Fruit fly (Drosophila melanogaster): Measurements from ENCODE around the gene CG17744.

The CG17744 gene

dm6 chr3L:7006421-7006820 is 20.2 kb downstream of the CG17744 start (continued):
- no peak for TF ChIP-seq CG31627 (GFP tag; optimal IDR thresholded peaks at IDR 0.05)
- TF ChIP-seq Eip75B (GFP tag; optimal IDR thresholded peaks at IDR 0.05) = no peak
- TF ChIP-seq CG3032 (tag; optimal IDR thresholded peaks at IDR 0.05) = no peak
- no peak for TF ChIP-seq CG3919 (GFP tag; optimal IDR thresholded peaks at IDR 0.05)
- TF ChIP-seq acj6 (GFP tag; optimal IDR thresholded peaks at IDR 0.05) = peak; percentile 4
- no peak for TF ChIP-seq Ets96B (tag; optimal IDR thresholded peaks at IDR 0.05)
- no peak for TF ChIP-seq CG10669 (GFP tag; optimal IDR thresholded peaks at IDR 0.05)
- TF ChIP-seq CG15336 (GFP tag; IDR thresholded peaks at IDR 0.05) = 0 out of 2 replicates have a peak, but pooled peaks have one; percentile 35
- no peak for TF ChIP-seq esn (GFP tag; optimal IDR thresholded peaks at IDR 0.05)
- TF ChIP-seq pdm3 (GFP tag; optimal IDR thresholded peaks at IDR 0.05) = no peak
- TF ChIP-seq CG11762 (GFP tag; optimal IDR thresholded peaks at IDR 0.05; ENCODE audit: insufficient read depth) = no peak
- TF ChIP-seq CG8119 (GFP tag; IDR thresholded peaks at IDR 0.05) = peak; percentile 19; the same call in 1 of the 3 replicates
- TF ChIP-seq Sox14 (GFP tag; optimal IDR thresholded peaks at IDR 0.05) = no peak
- TF ChIP-seq CG6792 (GFP tag; optimal IDR thresholded peaks at IDR 0.05) = no peak
- TF ChIP-seq CG6808 (GFP tag; optimal IDR thresholded peaks at IDR 0.05) = no peak
- no peak for TF ChIP-seq CG8632 (GFP tag; optimal IDR thresholded peaks at IDR 0.05)
- TF ChIP-seq vri (GFP tag; optimal IDR thresholded peaks at IDR 0.05) = no peak
- TF ChIP-seq Ets21C (GFP tag; optimal IDR thresholded peaks at IDR 0.05) = no peak

- TF ChIP-seq Eip78C (GFP tag) (peak; percentile 45), CG16779 (tag; optimal IDR thresholded peaks at IDR 0.05) (no peak), CG32006 (GFP tag; optimal IDR thresholded peaks at IDR 0.05) (peak; percentile 29), Smox (GFP tag; optimal IDR thresholded peaks at IDR 0.05) (no peak), CG6163 (GFP tag; IDR thresholded peaks at IDR 0.05) (0 out of 3 replicates have a peak, but pooled peaks have one; percentile 11), OdsH (GFP tag; optimal IDR thresholded peaks at IDR 0.05) (no peak), CG15336 (GFP tag; IDR thresholded peaks at IDR 0.05) (peak; percentile 25; the same call in 1 of the 2 replicates), CG6276 (GFP tag; optimal IDR thresholded peaks at IDR 0.05) (peak; percentile 21), CG9139 (GFP tag; optimal IDR thresholded peaks at IDR 0.05) (no peak), Blimp-1 (GFP tag; optimal IDR thresholded peaks at IDR 0.05) (no peak), CG11294 (GFP tag; IDR thresholded peaks at IDR 0.05) (0 out of 2 replicates have a peak, but pooled peaks have one; percentile 38), Sox14 (GFP tag; optimal IDR thresholded peaks at IDR 0.05) (no peak), CG6792 (GFP tag; optimal IDR thresholded peaks at IDR 0.05) (no peak), CG6808 (GFP tag; optimal IDR thresholded peaks at IDR 0.05) (no peak), dsx (GFP tag; optimal IDR thresholded peaks at IDR 0.05; ENCODE audit: poor library complexity, severe bottlenecking) (no peak), eg (GFP tag; IDR thresholded peaks at IDR 0.05) (peak; percentile 32; the same call in 1 of the 3 replicates), CG8632 (GFP tag; optimal IDR thresholded peaks at IDR 0.05) (peak; percentile 22), CG8119 (GFP tag; IDR thresholded peaks at IDR 0.05) (0 out of 3 replicates have a peak, but pooled peaks have one; percentile 33), esn (GFP tag; optimal IDR thresholded peaks at IDR 0.05) (no peak), lz (GFP tag; optimal IDR thresholded peaks at IDR 0.05) (no peak)
These were observed 23.5 kb downstream of the CG17744 start for dm6 chr3L:7003132-7003531.

dm6 chr3L:7002355-7002754 is 24.2 kb downstream of the CG17744 start:
- peak; percentile 74 for TF ChIP-seq svp (GFP tag)
- no peak for TF ChIP-seq CG8319 (GFP tag; optimal IDR thresholded peaks at IDR 0.05)

- no peak for TF ChIP-seq CG4318 (GFP tag; optimal IDR thresholded peaks at IDR 0.05)
- TF ChIP-seq esn (GFP tag; optimal IDR thresholded peaks at IDR 0.05) = peak; percentile 9
- TF ChIP-seq CG8632 (GFP tag; optimal IDR thresholded peaks at IDR 0.05) = no peak
- peak; percentile 30 for TF ChIP-seq Hr4 (GFP tag; optimal IDR thresholded peaks at IDR 0.05)
- no peak for TF ChIP-seq CG31627 (GFP tag; optimal IDR thresholded peaks at IDR 0.05)
- no peak for TF ChIP-seq Sox14 (GFP tag; optimal IDR thresholded peaks at IDR 0.05)
- TF ChIP-seq svp (GFP tag) = no peak
- TF ChIP-seq vri (GFP tag; optimal IDR thresholded peaks at IDR 0.05) = no peak
- TF ChIP-seq CG6792 (GFP tag; optimal IDR thresholded peaks at IDR 0.05) = no peak
- TF ChIP-seq CG15336 (GFP tag; IDR thresholded peaks at IDR 0.05) = no peak
- no peak for TF ChIP-seq dsx (GFP tag; optimal IDR thresholded peaks at IDR 0.05; ENCODE audit: poor library complexity, severe bottlenecking)
- TF ChIP-seq Ets21C (GFP tag; optimal IDR thresholded peaks at IDR 0.05) = no peak
- TF ChIP-seq acj6 (GFP tag; optimal IDR thresholded peaks at IDR 0.05) = no peak
- no peak for TF ChIP-seq CG16779 (tag; optimal IDR thresholded peaks at IDR 0.05)
- TF ChIP-seq eg (GFP tag; IDR thresholded peaks at IDR 0.05) = peak; percentile 69; the same call in 2 of the 3 replicates
- no peak for TF ChIP-seq CG11762 (GFP tag; optimal IDR thresholded peaks at IDR 0.05; ENCODE audit: insufficient read depth)
- no peak for TF ChIP-seq CG1621 (tag; optimal IDR thresholded peaks at IDR 0.05)
- no peak for TF ChIP-seq CG7368 (GFP tag; optimal IDR thresholded peaks at IDR 0.05)
- TF ChIP-seq CG3919 (GFP tag; optimal IDR thresholded peaks at IDR 0.05) = peak; percentile 6
- no peak for TF ChIP-seq topi (GFP tag; optimal IDR thresholded peaks at IDR 0.05)
- TF ChIP-seq fd85E (GFP tag; optimal IDR thresholded peaks at IDR 0.05) = no peak
- TF ChIP-seq CG6854 (GFP tag; optimal IDR thresholded peaks at IDR 0.05) = no peak
- peak; percentile 42 for TF ChIP-seq CG3032 (tag; optimal IDR thresholded peaks at IDR 0.05)
- no peak for TF ChIP-seq CG6808 (GFP tag; optimal IDR thresholded peaks at IDR 0.05)
- no peak for TF ChIP-seq Blimp-1 (GFP tag; optimal IDR thresholded peaks at IDR 0.05)
- no peak for TF ChIP-seq spab (GFP tag; optimal IDR thresholded peaks at IDR 0.05)
- no peak for TF ChIP-seq CG11902 (GFP tag; optimal IDR thresholded peaks at IDR 0.05)
- TF ChIP-seq CG6163 (GFP tag; IDR thresholded peaks at IDR 0.05) = peak; percentile 47; the same call in 1 of the 3 replicates
- TF ChIP-seq Gug (GFP tag; IDR thresholded peaks at IDR 0.05) = no peak
These were observed 24.7 kb downstream of the CG17744 start for dm6 chr3L:7001855-7002254.

Data from whole organism, prepupa.